Worm (Caenorhabditis elegans): ENCODE data around the gene ZC302.3.

The ZC302.3 gene

DNA sequence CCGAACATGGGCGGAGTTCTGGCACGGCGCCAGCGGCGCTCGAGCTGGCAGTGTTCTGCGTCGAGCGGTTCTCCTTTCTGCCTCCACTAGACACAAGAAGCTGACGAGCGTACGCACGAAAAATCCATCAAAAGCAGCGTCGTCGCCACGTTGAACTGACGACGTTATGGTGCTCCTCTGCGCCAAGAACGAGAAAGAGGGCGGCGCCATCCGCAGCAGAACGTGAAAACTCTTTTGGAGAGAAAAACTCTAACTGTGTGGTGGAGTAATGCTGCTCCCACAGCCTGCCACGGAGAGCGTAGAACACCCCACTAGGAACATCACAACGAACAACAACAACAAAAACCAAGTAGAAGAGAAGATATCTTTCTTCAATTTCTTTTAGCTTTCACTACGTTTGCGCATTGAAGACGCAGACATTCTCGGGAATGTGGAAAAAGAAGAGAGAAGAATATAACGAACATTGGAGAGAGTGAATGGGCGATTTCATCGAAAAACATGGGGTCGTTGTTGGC is 19.3 kb downstream of the ZC302.3 start (continued):
- TF ChIP-seq nhr-237 (tag; optimal IDR thresholded peaks at IDR 0.05), result no peak
- TF ChIP-seq gmeb-1 (tag; optimal IDR thresholded peaks at IDR 0.05), result no peak
- TF ChIP-seq lsy-2 (tag; optimal IDR thresholded peaks at IDR 0.05), result peak in 1 of 2 experiments; percentile 52

DNA sequence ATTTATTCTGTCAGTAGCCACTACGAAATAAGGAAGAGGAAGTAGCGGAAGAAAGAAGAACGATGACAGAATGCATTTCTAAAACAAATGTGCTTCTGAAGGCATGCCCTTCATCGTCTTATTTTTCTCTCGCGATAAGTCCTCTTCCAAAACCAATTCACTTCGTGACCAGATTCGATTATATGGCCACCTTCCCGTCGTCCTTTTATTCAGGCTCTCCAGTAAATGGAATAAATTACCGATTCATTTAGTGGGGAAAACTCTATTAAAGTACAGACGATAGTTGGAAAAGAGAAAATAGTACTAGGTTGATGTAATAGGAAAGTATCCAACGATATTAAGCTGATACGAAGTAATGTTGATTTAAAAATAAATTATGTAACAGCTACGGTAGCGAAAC is 20.0 kb downstream of the ZC302.3 start:
- peak; percentile 41 for TF ChIP-seq unc-55 (GFP tag; optimal IDR thresholded peaks at IDR 0.05)
- TF ChIP-seq ama-1 (optimal IDR thresholded peaks at IDR 0.05), result no peak
- TF ChIP-seq sma-9 (GFP tag; optimal IDR thresholded peaks at IDR 0.05), result peak; percentile 45
- no peak for TF ChIP-seq sma-9 (tag; optimal IDR thresholded peaks at IDR 0.05)

DNA sequence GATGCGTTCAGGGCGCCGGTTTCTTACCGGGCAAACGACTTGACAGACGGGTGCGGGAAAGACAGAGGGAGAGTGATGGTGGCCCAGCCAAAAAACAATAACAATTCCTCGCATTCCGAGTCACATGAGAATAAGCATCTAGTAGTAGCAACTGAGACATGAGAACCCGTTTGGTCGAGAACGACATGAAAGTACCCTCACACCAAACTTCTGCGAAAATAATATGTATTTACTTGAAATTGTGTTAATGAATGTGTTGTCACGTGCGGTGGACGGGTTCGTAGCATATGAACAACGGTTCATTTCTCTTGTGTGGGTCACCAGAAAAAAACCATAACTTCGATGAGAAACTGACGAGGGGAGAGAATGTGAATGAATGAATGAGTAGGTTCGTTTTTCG is 20.4 kb downstream of the ZC302.3 start:
- TF ChIP-seq nhr-25 (tag; optimal IDR thresholded peaks at IDR 0.05) (peak; percentile 45), blmp-1 (tag; optimal IDR thresholded peaks at IDR 0.05; ENCODE audit: insufficient read depth) (peak; percentile 22), lin-13 (GFP tag; optimal IDR thresholded peaks at IDR 0.05) (no peak), egl-27 (tag; optimal IDR thresholded peaks at IDR 0.05) (no peak)

DNA sequence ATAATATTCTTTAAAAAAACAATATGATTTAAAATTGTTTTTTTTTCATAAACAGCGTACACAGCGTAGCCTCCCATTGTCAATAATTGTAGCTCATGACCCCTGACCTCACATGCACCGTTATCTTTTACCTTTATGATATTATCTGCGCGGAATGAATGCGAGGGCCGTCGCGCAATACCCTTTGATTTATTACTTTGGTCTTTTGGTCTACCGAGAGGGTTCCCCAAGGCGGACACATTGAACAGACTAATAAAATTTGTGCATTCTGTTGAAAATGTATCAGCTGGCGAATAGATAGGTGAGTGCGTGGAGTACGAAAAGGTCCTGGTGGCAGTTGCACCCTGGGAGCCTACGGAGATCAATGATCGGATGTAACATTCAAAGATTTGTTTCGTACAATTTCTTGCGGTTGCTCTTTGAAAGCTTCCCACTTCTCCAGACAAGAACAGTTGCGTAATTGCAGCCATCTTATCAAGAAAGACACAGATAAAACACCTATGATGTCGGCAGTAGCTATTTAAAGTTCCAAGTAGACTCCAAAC is 20.9 kb downstream of the ZC302.3 start:
- TF ChIP-seq sma-9 (GFP tag; optimal IDR thresholded peaks at IDR 0.05), result peak; percentile 74
- TF ChIP-seq sma-9 (tag; optimal IDR thresholded peaks at IDR 0.05), result no peak
- peak; percentile 55 for TF ChIP-seq mab-5 (tag; optimal IDR thresholded peaks at IDR 0.05)
- no peak for TF ChIP-seq mbf-1 (tag; optimal IDR thresholded peaks at IDR 0.05)

DNA sequence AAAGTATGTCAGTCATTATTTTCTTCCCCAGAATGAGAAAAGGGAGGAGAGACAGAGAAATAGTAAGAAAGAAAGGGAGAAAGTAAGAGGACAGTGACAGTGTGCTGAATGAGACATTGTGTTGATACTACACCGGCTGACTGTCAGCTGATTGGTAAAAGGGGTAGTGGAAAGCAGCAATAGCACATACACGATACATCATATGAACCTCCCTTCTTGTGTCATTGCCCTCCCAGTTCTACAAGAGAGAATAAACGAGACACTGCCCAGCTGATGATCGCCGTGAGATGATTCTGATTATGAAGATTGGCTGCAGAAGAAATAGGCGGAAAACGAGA is 21.5 kb downstream of the ZC302.3 start:
- TF ChIP-seq elt-1 (tag; optimal IDR thresholded peaks at IDR 0.05) (no peak), zag-1 (tag; optimal IDR thresholded peaks at IDR 0.05) (no peak), skn-1 (tag; optimal IDR thresholded peaks at IDR 0.05) (peak; percentile 9), ceh-16 (tag; optimal IDR thresholded peaks at IDR 0.05) (peak; percentile 15), mdl-1 (tag; optimal IDR thresholded peaks at IDR 0.05) (peak in 1 of 2 experiments; percentile 76), ztf-1 (GFP tag; conservative IDR thresholded peaks at IDR 0.05) (no peak), C34F6.9 (tag; optimal IDR thresholded peaks at IDR 0.05) (peak; percentile 73), lin-13 (GFP tag; optimal IDR thresholded peaks at IDR 0.05) (no peak), nhr-10 (tag; optimal IDR thresholded peaks at IDR 0.05) (no peak), fos-1 (tag; optimal IDR thresholded peaks at IDR 0.05) (peak; percentile 43), unc-55 (GFP tag; optimal IDR thresholded peaks at IDR 0.05) (no peak), nhr-21 (tag; optimal IDR thresholded peaks at IDR 0.05) (peak; percentile 81), alr-1 (tag; optimal IDR thresholded peaks at IDR 0.05) (no peak), sem-4 (tag; optimal IDR thresholded peaks at IDR 0.05) (peak; percentile 27), crh-2 (tag; optimal IDR thresholded peaks at IDR 0.05) (peak; percentile 65), lsy-2 (tag; optimal IDR thresholded peaks at IDR 0.05) (peak in 1 of 2 experiments; percentile 44), elt-3 (tag; optimal IDR thresholded peaks at IDR 0.05) (no peak), nhr-237 (tag; optimal IDR thresholded peaks at IDR 0.05) (no peak), Y55F3AM.14 (GFP tag; optimal IDR thresholded peaks at IDR 0.05) (peak; percentile 94), aly-2 (tag; optimal IDR thresholded peaks at IDR 0.05) (no peak), unc-39 (tag; optimal IDR thresholded peaks at IDR 0.05) (no peak), nhr-25 (tag; optimal IDR thresholded peaks at IDR 0.05) (peak; percentile 90), ztf-11 (tag; optimal IDR thresholded peaks at IDR 0.05) (no peak), ZK546.5 (tag; optimal IDR thresholded peaks at IDR 0.05) (no peak), nhr-6 (tag; optimal IDR thresholded peaks at IDR 0.05) (peak; percentile 52), lin-39 (tag; optimal IDR thresholded peaks at IDR 0.05) (no peak), peb-1 (tag; optimal IDR thresholded peaks at IDR 0.05) (no peak), nhr-11 (tag; optimal IDR thresholded peaks at IDR 0.05) (no peak), nhr-12 (tag; optimal IDR thresholded peaks at IDR 0.05) (no peak), dmd-4 (tag; optimal IDR thresholded peaks at IDR 0.05) (no peak), nhr-77 (tag; optimal IDR thresholded peaks at IDR 0.05) (no peak), mbf-1 (tag; optimal IDR thresholded peaks at IDR 0.05) (no peak), ztf-4 (tag; optimal IDR thresholded peaks at IDR 0.05) (no peak), gmeb-1 (tag; optimal IDR thresholded peaks at IDR 0.05) (peak; percentile 41), sma-9 (GFP tag; optimal IDR thresholded peaks at IDR 0.05) (peak; percentile 93), sma-9 (tag; optimal IDR thresholded peaks at IDR 0.05) (no peak), snpc-4 (tag; optimal IDR thresholded peaks at IDR 0.05) (no peak), blmp-1 (tag; optimal IDR thresholded peaks at IDR 0.05; ENCODE audit: insufficient read depth) (peak; percentile 93), egl-27 (tag; optimal IDR thresholded peaks at IDR 0.05) (no peak), mab-5 (tag; optimal IDR thresholded peaks at IDR 0.05) (no peak), nhr-23 (tag; optimal IDR thresholded peaks at IDR 0.05) (no peak), sma-3 (GFP tag; optimal IDR thresholded peaks at IDR 0.05) (peak; percentile 87), ama-1 (optimal IDR thresholded peaks at IDR 0.05) (peak; percentile 67), F13H6.1 (tag; optimal IDR thresholded peaks at IDR 0.05) (peak; percentile 49)

Measured in whole organism, L2 larva.